Fruit fly (Drosophila melanogaster) whole organism, embryonic: Measurements from ENCODE around the gene CG31627.

ENCODE experiments used
- Atf-2 ChIP-seq: fragments of 200-800 bp; sonication (Bioruptor generic); optimal IDR thresholded peaks from 2 replicates; lab custom pipeline; 2016; ENCODE audit warnings: missing biosample characterization, missing genetic modification characterization
- CG12942 ChIP-seq: fragments of 200-800 bp; sonication (Bioruptor generic); optimal IDR thresholded peaks from 3 replicates; lab custom pipeline; 2016; ENCODE audit warnings: missing biosample characterization, missing genetic modification characterization
- Deaf1 ChIP-seq: fragments of 200-800 bp; optimal IDR thresholded peaks from 3 replicates; lab custom pipeline; 2019; ENCODE audit warnings: missing biosample characterization, mild to moderate bottlenecking, missing genetic modification characterization, moderate library complexity
- H15 ChIP-seq: fragments of 200-800 bp; sonication (Bioruptor generic); IDR thresholded peaks from 3 replicates; pipeline ENCODE4 v1.3.6; 2022; ENCODE audit warnings: missing biosample characterization, missing genetic modification characterization
- Mes4 ChIP-seq: fragments of 200-800 bp; sonication (Bioruptor generic); optimal IDR thresholded peaks from 2 replicates; lab custom pipeline; 2016; ENCODE audit warnings: missing biosample characterization, missing genetic modification characterization
- caup ChIP-seq: fragments of 200-800 bp; sonication (Bioruptor generic); optimal IDR thresholded peaks from 3 replicates; lab custom pipeline; 2017; ENCODE audit warnings: missing biosample characterization, mild to moderate bottlenecking, missing genetic modification characterization, moderate library complexity; ENCODE audit not compliant: severe bottlenecking
- corto ChIP-seq: fragments of 200-800 bp; sonication (Bioruptor generic); optimal IDR thresholded peaks from 2 replicates; lab custom pipeline; 2016; ENCODE audit warnings: missing biosample characterization, mild to moderate bottlenecking, missing genetic modification characterization, moderate library complexity
- maf-S ChIP-seq: fragments of 200-800 bp; sonication (Bioruptor generic); optimal IDR thresholded peaks from 2 replicates; lab custom pipeline; 2016; ENCODE audit warnings: missing biosample characterization, missing genetic modification characterization

DNA sequence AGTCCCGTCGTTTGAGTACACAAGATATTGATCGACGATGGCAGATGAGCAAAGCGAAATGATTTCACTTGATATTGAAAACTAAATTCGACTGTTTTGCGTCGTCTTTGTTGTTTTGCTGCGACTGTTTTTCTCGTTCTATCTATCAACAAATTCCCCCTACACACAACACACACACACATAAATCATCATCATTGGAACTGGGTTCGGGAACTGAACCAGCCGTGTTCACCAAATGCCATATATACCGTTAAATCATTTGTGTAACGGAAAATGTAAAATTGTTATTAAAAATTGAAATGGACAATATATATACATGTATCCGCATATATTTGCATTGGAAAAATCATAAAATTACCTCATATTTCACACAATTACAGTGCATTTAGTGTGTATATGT is 47.4 kb downstream of the CG31627 start, which contains the start of gene Atg18b:
- TF ChIP-seq CG12942 (GFP tag; lab: Kevin White, UChicago) (no peak), maf-S (GFP tag; lab: Kevin White, UChicago) (no peak), caup (GFP tag; lab: Kevin White, UChicago) (no peak), Deaf1 (tag; lab: Kevin White, UChicago) (no peak), Mes4 (GFP tag; lab: Kevin White, UChicago) (no peak), H15 (GFP tag; lab: Robert Waterston, UW) (no peak), Atf-2 (GFP tag; lab: Kevin White, UChicago) (no peak), corto (GFP tag; lab: Kevin White, UChicago) (no peak)
